Fruit fly (Drosophila melanogaster): ENCODE data around the gene CG32266.

The CG32266 gene

dm6 chr3L:3765782-3766520, 24.7 kb upstream of the CG32266 start (continued):
- no peak for TF ChIP-seq Atf-2 (GFP tag; optimal IDR thresholded peaks at IDR 0.05)
- no peak for TF ChIP-seq CG7786 (GFP tag; optimal IDR thresholded peaks at IDR 0.05)
- no peak for TF ChIP-seq trh (GFP tag; optimal IDR thresholded peaks at IDR 0.05)
- peak; percentile 48 for TF ChIP-seq Chrac-16 (GFP tag; optimal IDR thresholded peaks at IDR 0.05)
- TF ChIP-seq chinmo (GFP tag; IDR thresholded peaks at IDR 0.05; ENCODE audit: partially characterized antibody), result peak; percentile 93; the same call in 3 of the 4 replicates
- TF ChIP-seq sima (GFP tag; optimal IDR thresholded peaks at IDR 0.05), result no peak
- TF ChIP-seq CG4707 (GFP tag; optimal IDR thresholded peaks at IDR 0.05), result no peak
- TF ChIP-seq CG3163 (GFP tag; optimal IDR thresholded peaks at IDR 0.05), result peak; percentile 98
- TF ChIP-seq ci (GFP tag; IDR thresholded peaks at IDR 0.05), result peak; percentile 83
- TF ChIP-seq CG10267 (tag; optimal IDR thresholded peaks at IDR 0.05), result peak; percentile 40
- no peak for TF ChIP-seq mld (GFP tag; IDR thresholded peaks at IDR 0.05; ENCODE audit: partially characterized antibody)
- no peak for TF ChIP-seq ac (GFP tag; optimal IDR thresholded peaks at IDR 0.05)
- peak; percentile 17 for TF ChIP-seq CHES-1-like (GFP tag; optimal IDR thresholded peaks at IDR 0.05)
- no peak for TF ChIP-seq Doc3 (GFP tag; IDR thresholded peaks at IDR 0.05; ENCODE audit: partially characterized antibody)
- TF ChIP-seq odd (GFP tag; optimal IDR thresholded peaks at IDR 0.05), result peak; percentile 58
- TF ChIP-seq CG9727 (GFP tag; optimal IDR thresholded peaks at IDR 0.05), result peak; percentile 75
- peak; percentile 72 for TF ChIP-seq CG17361 (GFP tag; IDR thresholded peaks at IDR 0.05)
- TF ChIP-seq gcm (GFP tag; optimal IDR thresholded peaks at IDR 0.05), result peak; percentile 49
- TF ChIP-seq HLH3B (GFP tag; IDR thresholded peaks at IDR 0.05), result peak; percentile 77
- no peak for TF ChIP-seq kay (GFP tag; optimal IDR thresholded peaks at IDR 0.05)
- TF ChIP-seq seq (GFP tag; IDR thresholded peaks at IDR 0.05), result no peak; the same call in 1 of the 2 replicates
- TF ChIP-seq Xbp1 (GFP tag; optimal IDR thresholded peaks at IDR 0.05), result peak; percentile 72
- no peak; the same call in 1 of the 2 replicates for TF ChIP-seq bowl (GFP tag; IDR thresholded peaks at IDR 0.05)
- TF ChIP-seq sim (GFP tag; IDR thresholded peaks at IDR 0.05), result no peak
- no peak for TF ChIP-seq pita (GFP tag; optimal IDR thresholded peaks at IDR 0.05)
- TF ChIP-seq CG8281 (tag; optimal IDR thresholded peaks at IDR 0.05), result peak; percentile 57
- peak; percentile 83; the same call in 1 of the 2 replicates for TF ChIP-seq sisA (GFP tag; IDR thresholded peaks at IDR 0.05)
- TF ChIP-seq bcd (GFP tag; optimal IDR thresholded peaks at IDR 0.05), result peak; percentile 59
- no peak for TF ChIP-seq vnd (GFP tag; IDR thresholded peaks at IDR 0.05; ENCODE audit: partially characterized antibody)
- no peak for TF ChIP-seq CG2129 (GFP tag; IDR thresholded peaks at IDR 0.05; ENCODE audit: partially characterized antibody)
- TF ChIP-seq Fer1 (GFP tag; optimal IDR thresholded peaks at IDR 0.05), result peak; percentile 62
- TF ChIP-seq CG8765 (GFP tag; IDR thresholded peaks at IDR 0.05), result no peak
- TF ChIP-seq Opbp (GFP tag; IDR thresholded peaks at IDR 0.05; ENCODE audit: partially characterized antibody), result no peak
- peak; percentile 81 for TF ChIP-seq Meics (GFP tag; optimal IDR thresholded peaks at IDR 0.05)
- peak; percentile 65 to 87 for TF ChIP-seq bsh (GFP tag; optimal IDR thresholded peaks at IDR 0.05)
- TF ChIP-seq CG6683 (GFP tag; optimal IDR thresholded peaks at IDR 0.05), result peak; percentile 23
- TF ChIP-seq CG18011 (GFP tag; optimal IDR thresholded peaks at IDR 0.05), result peak; percentile 42
- peak; percentile 71; the same call in 2 of the 3 replicates for TF ChIP-seq CG11695 (GFP tag; IDR thresholded peaks at IDR 0.05)
- peak; percentile 88 for TF ChIP-seq PHDP (tag; optimal IDR thresholded peaks at IDR 0.05)
- peak; percentile 74 for TF ChIP-seq CG14667 (GFP tag; IDR thresholded peaks at IDR 0.05)
- TF ChIP-seq Oli (tag; optimal IDR thresholded peaks at IDR 0.05), result peak; percentile 83
- TF ChIP-seq CG1529 (GFP tag; optimal IDR thresholded peaks at IDR 0.05), result peak; percentile 50
- TF ChIP-seq btn (GFP tag; optimal IDR thresholded peaks at IDR 0.05), result no peak
- TF ChIP-seq Sry-δ (GFP tag; optimal IDR thresholded peaks at IDR 0.05), result peak; percentile 4
- TF ChIP-seq lmd (GFP tag; IDR thresholded peaks at IDR 0.05), result peak; percentile 78
- TF ChIP-seq exex (tag; optimal IDR thresholded peaks at IDR 0.05), result peak; percentile 41
- TF ChIP-seq ato (GFP tag; IDR thresholded peaks at IDR 0.05; ENCODE audit: partially characterized antibody), result no peak
- TF ChIP-seq Gsc (GFP tag; IDR thresholded peaks at IDR 0.05), result no peak
- TF ChIP-seq br (optimal IDR thresholded peaks at IDR 0.05), result no peak

Data from whole organism, embryonic.